Fruit fly (Drosophila melanogaster) whole organism, pupa: ENCODE results near the gene CG12182.

Source experiments
- CG10348 ChIP-seq: fragments of 200-800 bp; sonication (Bioruptor generic); IDR thresholded peaks from 2 replicates; pipeline ENCODE4 v1.3.6; 2022; ENCODE audit warnings: missing biosample characterization, missing genetic modification characterization
- CG12605 ChIP-seq: fragments of 200-800 bp; sonication (Bioruptor generic); IDR thresholded peaks from 2 replicates; pipeline ENCODE4 v1.3.6; 2022; ENCODE audit warnings: missing biosample characterization, missing genetic modification characterization
- CG13204 ChIP-seq: fragments of 200-800 bp; sonication (Bioruptor generic); optimal IDR thresholded peaks from 2 replicates; lab custom pipeline; 2018; ENCODE audit warnings: missing biosample characterization, mild to moderate bottlenecking, missing genetic modification characterization, moderate library complexity
- CG14655 ChIP-seq: fragments of 200-800 bp; sonication (Bioruptor generic); optimal IDR thresholded peaks from 3 replicates; lab custom pipeline; 2017; ENCODE audit warnings: mild to moderate bottlenecking, missing biosample characterization, missing genetic modification reagents, missing genetic modification characterization
- CG15710 ChIP-seq: fragments of 200-800 bp; sonication (Bioruptor generic); optimal IDR thresholded peaks from 2 replicates; lab custom pipeline; 2018; ENCODE audit warnings: missing biosample characterization, mild to moderate bottlenecking, missing genetic modification characterization, moderate library complexity
- CG17806 ChIP-seq: fragments of 200-800 bp; sonication (Bioruptor generic); optimal IDR thresholded peaks from 2 replicates; lab custom pipeline; 2018; ENCODE audit warnings: missing biosample characterization, mild to moderate bottlenecking, missing genetic modification characterization, moderate library complexity
- CG32121 ChIP-seq: fragments of 200-800 bp; sonication (Bioruptor generic); IDR thresholded peaks from 2 replicates; pipeline ENCODE4 v1.3.6; 2022; ENCODE audit warnings: missing biosample characterization, missing genetic modification characterization
- CG34367 ChIP-seq: fragments of 200-800 bp; sonication (Bioruptor generic); optimal IDR thresholded peaks from 2 replicates; lab custom pipeline; 2018; ENCODE audit warnings: missing biosample characterization, mild to moderate bottlenecking, missing genetic modification characterization
- CG4496 ChIP-seq: fragments of 200-800 bp; sonication (Bioruptor generic); IDR thresholded peaks from 3 replicates; pipeline ENCODE4 v1.3.6; 2022; ENCODE audit warnings: missing biosample characterization, missing genetic modification characterization
- CG8159 ChIP-seq: fragments of 200-800 bp; sonication (Bioruptor generic); optimal IDR thresholded peaks from 3 replicates; lab custom pipeline; 2018; ENCODE audit warnings: missing biosample characterization, mild to moderate bottlenecking, missing genetic modification characterization, moderate library complexity
- CG8301 ChIP-seq: fragments of 200-800 bp; sonication (Bioruptor generic); optimal IDR thresholded peaks from 2 replicates; lab custom pipeline; 2018; ENCODE audit warnings: missing biosample characterization, mild to moderate bottlenecking, missing genetic modification characterization
- CG9948 ChIP-seq: fragments of 200-800 bp; sonication (Bioruptor generic); optimal IDR thresholded peaks from 2 replicates; lab custom pipeline; 2018; ENCODE audit warnings: missing biosample characterization, mild to moderate bottlenecking, missing genetic modification characterization, moderate library complexity
- D1 ChIP-seq: fragments of 200-800 bp; sonication (Bioruptor generic); optimal IDR thresholded peaks from 2 replicates; lab custom pipeline; 2018; ENCODE audit warnings: missing biosample characterization, mild to moderate bottlenecking, missing genetic modification characterization, moderate library complexity
- EcR ChIP-seq: fragments of 200-800 bp; sonication (Bioruptor generic); optimal IDR thresholded peaks from 3 replicates; lab custom pipeline; 2019; ENCODE audit warnings: missing biosample characterization, missing genetic modification characterization, mild to moderate bottlenecking, moderate library complexity, missing genetic modification reagents
- Ets98B ChIP-seq: fragments of 200-800 bp; sonication (Bioruptor generic); IDR thresholded peaks from 2 replicates; pipeline ENCODE4 v1.3.6; 2022; ENCODE audit warnings: missing biosample characterization, missing genetic modification characterization
- Pif1A ChIP-seq: fragments of 200-800 bp; sonication (Bioruptor generic); optimal IDR thresholded peaks from 3 replicates; lab custom pipeline; 2016; ENCODE audit warnings: missing biosample characterization, missing genetic modification characterization
- Pif1B ChIP-seq: fragments of 200-800 bp; sonication (Bioruptor generic); optimal IDR thresholded peaks from 3 replicates; lab custom pipeline; 2016; ENCODE audit warnings: missing biosample characterization, missing genetic modification characterization
- Snoo ChIP-seq: fragments of 200-800 bp; sonication (Bioruptor generic); optimal IDR thresholded peaks from 3 replicates; lab custom pipeline; 2017; ENCODE audit warnings: missing biosample characterization, mild to moderate bottlenecking, missing genetic modification characterization, inconsistent platforms
- fd96Ca ChIP-seq: fragments of 200-800 bp; sonication (Bioruptor generic); IDR thresholded peaks from 3 replicates; pipeline ENCODE4 v1.3.6; 2022; ENCODE audit warnings: missing biosample characterization, missing genetic modification characterization
- gl ChIP-seq: fragments of 200-800 bp; sonication (Bioruptor generic); optimal IDR thresholded peaks from 2 replicates; lab custom pipeline; 2018; ENCODE audit warnings: missing biosample characterization, mild to moderate bottlenecking, missing genetic modification characterization
- rn ChIP-seq: fragments of 200-800 bp; sonication (Bioruptor generic); IDR thresholded peaks from 2 replicates; pipeline ENCODE4 v1.3.6; 2022; ENCODE audit warnings: missing biosample characterization, missing genetic modification characterization

CG12182 gene

dm6 chr3L:2585794-2586741 is 13.3 kb downstream of the CG12182 start, which contains the start of gene msn:
TSS of gene msn (minus strand) at chr3L:2586540.
- peak; percentile 2 for TF ChIP-seq Snoo (tag; lab: Kevin White, UChicago)
- no peak for TF ChIP-seq Pif1B (GFP tag; lab: Kevin White, UChicago)
- TF ChIP-seq fd96Ca, result no peak
- TF ChIP-seq CG32121 (GFP tag; lab: Robert Waterston, UW), result no peak
- TF ChIP-seq Pif1A (GFP tag; lab: Kevin White, UChicago), result no peak
- TF ChIP-seq CG14655 (GFP tag; lab: Kevin White, UChicago), result no peak
- TF ChIP-seq CG13204 (GFP tag; lab: Kevin White, UChicago), result no peak
- TF ChIP-seq CG15710, result no peak
- TF ChIP-seq CG12605 (GFP tag; lab: Robert Waterston, UW), result 0 out of 2 replicates have a peak, but pooled peaks have one; percentile 31
- TF ChIP-seq gl (tag; lab: Kevin White, UChicago), result no peak
- TF ChIP-seq CG8159, result peak; percentile 15
- no peak for TF ChIP-seq CG34367
- TF ChIP-seq CG10348 (GFP tag; lab: Robert Waterston, UW), result no peak
- TF ChIP-seq rn (GFP tag; lab: Robert Waterston, UW), result no peak
- TF ChIP-seq CG17806, result no peak
- 0 out of 2 replicates have a peak, but pooled peaks have one; percentile 14 for TF ChIP-seq Ets98B (GFP tag; lab: Robert Waterston, UW)
- TF ChIP-seq CG8301 (tag; lab: Kevin White, UChicago), result no peak
- TF ChIP-seq EcR (GFP tag; lab: Kevin White, UChicago), result peak; percentile 51
- TF ChIP-seq D1 (tag; lab: Kevin White, UChicago), result no peak
- peak; percentile 52 for TF ChIP-seq CG4496 (GFP tag; lab: Robert Waterston, UW)
- no peak for TF ChIP-seq CG9948 (tag; lab: Kevin White, UChicago)

- TF ChIP-seq CG34367, result no peak
- TF ChIP-seq CG4496 (GFP tag; lab: Robert Waterston, UW), result no peak
- no peak for TF ChIP-seq CG32121 (GFP tag; lab: Robert Waterston, UW)
- TF ChIP-seq CG13204 (GFP tag; lab: Kevin White, UChicago), result no peak
- TF ChIP-seq Pif1B (GFP tag; lab: Kevin White, UChicago), result no peak
- TF ChIP-seq CG15710, result no peak
- TF ChIP-seq gl (tag; lab: Kevin White, UChicago), result no peak
- no peak for TF ChIP-seq CG9948 (tag; lab: Kevin White, UChicago)
- no peak for TF ChIP-seq CG17806
- no peak for TF ChIP-seq Snoo (tag; lab: Kevin White, UChicago)
- TF ChIP-seq fd96Ca, result no peak
- TF ChIP-seq CG10348 (GFP tag; lab: Robert Waterston, UW), result no peak
- no peak for TF ChIP-seq CG14655 (GFP tag; lab: Kevin White, UChicago)
- no peak for TF ChIP-seq Ets98B (GFP tag; lab: Robert Waterston, UW)
- no peak for TF ChIP-seq CG12605 (GFP tag; lab: Robert Waterston, UW)
- TF ChIP-seq CG8301 (tag; lab: Kevin White, UChicago), result no peak
- TF ChIP-seq CG8159, result no peak
These were observed 14.6 kb downstream of the CG12182 start for dm6 chr3L:2584827-2585226.

- TF ChIP-seq CG4496 (GFP tag; lab: Robert Waterston, UW) (peak; percentile 75), Ets98B (GFP tag; lab: Robert Waterston, UW) (peak; percentile 31), rn (GFP tag; lab: Robert Waterston, UW) (no peak), EcR (GFP tag; lab: Kevin White, UChicago) (peak; percentile 79), CG32121 (GFP tag; lab: Robert Waterston, UW) (peak; percentile 71), CG12605 (GFP tag; lab: Robert Waterston, UW) (no peak), Snoo (tag; lab: Kevin White, UChicago) (peak; percentile 51), CG14655 (GFP tag; lab: Kevin White, UChicago) (peak; percentile 91), CG13204 (GFP tag; lab: Kevin White, UChicago) (peak; percentile 62), CG8301 (tag; lab: Kevin White, UChicago) (peak; percentile 91), CG8159 (peak; percentile 89), CG10348 (GFP tag; lab: Robert Waterston, UW) (peak; percentile 65), CG9948 (tag; lab: Kevin White, UChicago) (peak; percentile 88), Pif1A (GFP tag; lab: Kevin White, UChicago) (peak; percentile 81), CG15710 (peak; percentile 87), Pif1B (GFP tag; lab: Kevin White, UChicago) (peak; percentile 71), CG34367 (peak; percentile 81), gl (tag; lab: Kevin White, UChicago) (peak; percentile 72), D1 (tag; lab: Kevin White, UChicago) (no peak), fd96Ca (no peak; the same call in 1 of the 3 replicates), CG17806 (peak; percentile 77)
These were observed 15.1 kb downstream of the CG12182 start for dm6 chr3L:2584119-2584805.

dm6 chr3L:2583537-2583870 is 15.9 kb downstream of the CG12182 start:
- TF ChIP-seq Ets98B (GFP tag; lab: Robert Waterston, UW) (no peak), CG32121 (GFP tag; lab: Robert Waterston, UW) (peak; percentile 9; the same call in 1 of the 2 replicates), EcR (GFP tag; lab: Kevin White, UChicago) (peak; percentile 79), fd96Ca (no peak), CG17806 (no peak)
- TF ChIP-seq, all 21 proteins: peak for 2
